Worm (Caenorhabditis elegans) whole organism, L4 larva: Measurements from ENCODE around the gene srj-44.

Source experiments
- D1046.2 ChIP-seq: fragments of 200-800 bp; sonication (Bioruptor generic); IDR thresholded peaks from 2 replicates; pipeline ENCODE4 v1.3.6; 2022; ENCODE audit warnings: missing genetic modification characterization, missing compliant biosample characterization
- F26F4.8 ChIP-seq: fragments of 200-800 bp; sonication (Bioruptor generic); conservative IDR thresholded peaks from 2 replicates; pipeline ENCODE4 v1.3.6; 2022; ENCODE audit warnings: missing genetic modification characterization, missing compliant biosample characterization
- R02D3.7 ChIP-seq: fragments of 150-350 bp; sonication (generic microtip); optimal IDR thresholded peaks from 3 replicates; lab custom pipeline; 2014; ENCODE audit warnings: missing biosample characterization, missing genetic modification characterization
- T20F7.1 ChIP-seq: fragments of 200-800 bp; sonication (Bioruptor generic); optimal IDR thresholded peaks from 2 replicates; lab custom pipeline; 2018; ENCODE audit warnings: mild to moderate bottlenecking, missing genetic modification characterization, missing compliant biosample characterization
- Y48G9A.11 ChIP-seq: fragments of 200-800 bp; sonication (Bioruptor generic); IDR thresholded peaks from 2 replicates; pipeline ENCODE4 v1.3.6; 2022; ENCODE audit warnings: missing genetic modification reagents, missing genetic modification characterization, missing compliant biosample characterization
- attf-4 ChIP-seq: sonication (generic microtip); optimal IDR thresholded peaks from 3 replicates; lab custom pipeline; 2017; ENCODE audit warnings: missing biosample characterization, missing genetic modification characterization
- ceh-32 ChIP-seq: sonication (generic microtip); optimal IDR thresholded peaks from 2 replicates; lab custom pipeline; 2016; ENCODE audit warnings: mild to moderate bottlenecking, missing genetic modification characterization, missing compliant biosample characterization; ENCODE audit not compliant: poor library complexity
- ceh-44 ChIP-seq: fragments of 200-800 bp; sonication (Bioruptor generic); IDR thresholded peaks from 2 replicates; pipeline ENCODE4 v1.3.6; 2022; ENCODE audit warnings: missing genetic modification reagents, missing genetic modification characterization, missing compliant biosample characterization
- ceh-82 ChIP-seq: sonication (generic microtip); optimal IDR thresholded peaks from 2 replicates; lab custom pipeline; 2017; ENCODE audit warnings: missing biosample characterization, missing genetic modification characterization
- ces-1 ChIP-seq: fragments of 150-350 bp; sonication (generic microtip); optimal IDR thresholded peaks from 4 replicates; lab custom pipeline; 2014; ENCODE audit warnings: missing biosample characterization, missing genetic modification reagents, missing genetic modification characterization
- daf-16 ChIP-seq, 3 experiments: sonication (generic microtip); optimal IDR thresholded peaks; 2 replicates each; lab custom pipeline; 2016 to 2017; ENCODE audit warnings: missing genetic modification characterization in 3 of 3, missing genetic modification reagents in 3 of 3, mild to moderate bottlenecking in 2 of 3, missing compliant biosample characterization in 2 of 3, missing biosample characterization in 1 of 3, moderate library complexity in 1 of 3
- daf-19 ChIP-seq: fragments of 200-800 bp; sonication (Bioruptor generic); conservative IDR thresholded peaks from 2 replicates; pipeline ENCODE4 v1.3.6; 2022; ENCODE audit warnings: missing genetic modification characterization, missing compliant biosample characterization
- dmd-6 ChIP-seq: fragments of 200-800 bp; sonication (Bioruptor generic); IDR thresholded peaks from 2 replicates; pipeline ENCODE4 v1.3.6; 2022; ENCODE audit warnings: missing genetic modification reagents, missing genetic modification characterization, missing compliant biosample characterization
- dpl-1 ChIP-seq: fragments of 150-350 bp; optimal IDR thresholded peaks from 2 replicates; lab custom pipeline; 2014; ENCODE audit warnings: missing biosample characterization, missing genetic modification reagents, missing genetic modification characterization
- duxl-1 ChIP-seq: sonication (generic microtip); optimal IDR thresholded peaks from 2 replicates; lab custom pipeline; 2016; ENCODE audit warnings: mild to moderate bottlenecking, missing genetic modification characterization, moderate library complexity, missing compliant biosample characterization; ENCODE audit not compliant: poor library complexity
- dve-1 ChIP-seq: sonication (generic microtip); optimal IDR thresholded peaks from 2 replicates; lab custom pipeline; 2017; ENCODE audit warnings: antibody characterized with exemption, mild to moderate bottlenecking, missing genetic modification characterization, missing compliant biosample characterization; ENCODE audit not compliant: insufficient read depth
- gei-8 ChIP-seq: fragments of 200-800 bp; sonication (Bioruptor generic); optimal IDR thresholded peaks from 2 replicates; lab custom pipeline; 2018; ENCODE audit warnings: mild to moderate bottlenecking, missing genetic modification characterization, missing compliant biosample characterization
- hmg-1.1 ChIP-seq: fragments of 200-800 bp; sonication (Bioruptor generic); IDR thresholded peaks from 2 replicates; pipeline ENCODE4 v1.3.6; 2022; ENCODE audit warnings: missing genetic modification reagents, missing genetic modification characterization, missing compliant biosample characterization
- lin-29 ChIP-seq: fragments of 200-800 bp; sonication (Bioruptor generic); IDR thresholded peaks from 2 replicates; pipeline ENCODE4 v1.3.6; 2022; ENCODE audit warnings: missing genetic modification reagents, missing genetic modification characterization, missing compliant biosample characterization
- lin-39 ChIP-seq: fragments of 150-350 bp; optimal IDR thresholded peaks from 2 replicates; lab custom pipeline; 2014; ENCODE audit warnings: missing biosample characterization, missing genetic modification reagents, missing genetic modification characterization
- lir-3 ChIP-seq: sonication (generic microtip); optimal IDR thresholded peaks from 2 replicates; lab custom pipeline; 2016; ENCODE audit warnings: mild to moderate bottlenecking, missing genetic modification characterization, missing compliant biosample characterization
- lsy-2 ChIP-seq, 2 experiments: fragments of 150-350 bp in 1 of 2; sonication (generic microtip) in 1 of 2; optimal IDR thresholded peaks; 2 replicates each; lab custom pipeline; 2014 to 2017; ENCODE audit warnings: missing biosample characterization in 2 of 2, missing genetic modification characterization in 2 of 2
- madf-5 ChIP-seq, 2 experiments: fragments of 200-800 bp; sonication (Bioruptor generic); IDR thresholded peaks; 2 replicates each; pipeline ENCODE4 v1.3.6; 2022; ENCODE audit warnings: missing compliant biosample characterization in 2 of 2, missing genetic modification characterization in 2 of 2
- madf-9 ChIP-seq: fragments of 200-800 bp; sonication (Bioruptor generic); conservative IDR thresholded peaks from 2 replicates; pipeline ENCODE4 v1.3.6; 2022; ENCODE audit warnings: missing genetic modification reagents, missing genetic modification characterization, missing compliant biosample characterization
- mdl-1 ChIP-seq, 2 experiments: fragments of 150-350 bp in 1 of 2; sonication (generic microtip) in 1 of 2; optimal IDR thresholded peaks; 2 replicates each; lab custom pipeline; 2014 to 2017; ENCODE audit warnings: missing biosample characterization in 2 of 2, missing genetic modification characterization in 2 of 2
- nhr-102 ChIP-seq: sonication (generic microtip); optimal IDR thresholded peaks from 2 replicates; lab custom pipeline; 2016; ENCODE audit warnings: mild to moderate bottlenecking, missing genetic modification characterization, moderate library complexity, missing compliant biosample characterization
- nhr-28 ChIP-seq: fragments of 150-350 bp; optimal IDR thresholded peaks from 2 replicates; lab custom pipeline; 2014; ENCODE audit warnings: missing biosample characterization, missing genetic modification characterization
- nhr-41 ChIP-seq: fragments of 200-800 bp; sonication (Bioruptor generic); IDR thresholded peaks from 2 replicates; pipeline ENCODE4 v1.3.6; 2022; ENCODE audit warnings: missing genetic modification reagents, missing genetic modification characterization, missing compliant biosample characterization
- nhr-42 ChIP-seq: fragments of 200-800 bp; sonication (Bioruptor generic); IDR thresholded peaks from 2 replicates; pipeline ENCODE4 v1.3.6; 2022; ENCODE audit warnings: missing genetic modification characterization, missing compliant biosample characterization
- nhr-48 ChIP-seq: sonication (generic microtip); optimal IDR thresholded peaks from 2 replicates; lab custom pipeline; 2016; ENCODE audit warnings: mild to moderate bottlenecking, missing genetic modification characterization, missing compliant biosample characterization
- sdz-12 ChIP-seq: fragments of 200-800 bp; sonication (Bioruptor generic); optimal IDR thresholded peaks from 2 replicates; lab custom pipeline; 2018; ENCODE audit warnings: mild to moderate bottlenecking, missing genetic modification characterization, missing compliant biosample characterization
- snpc-4 ChIP-seq: fragments of 150-350 bp; optimal IDR thresholded peaks from 2 replicates; lab custom pipeline; 2014; ENCODE audit warnings: missing biosample characterization, missing genetic modification characterization
- spr-1 ChIP-seq: sonication (generic microtip); optimal IDR thresholded peaks from 2 replicates; lab custom pipeline; 2016; ENCODE audit warnings: mild to moderate bottlenecking, missing genetic modification characterization, missing compliant biosample characterization
- unc-130 ChIP-seq: sonication (generic microtip); optimal IDR thresholded peaks from 2 replicates; lab custom pipeline; 2016; ENCODE audit warnings: missing genetic modification reagents, missing genetic modification characterization, missing compliant biosample characterization
- zfp-3 ChIP-seq: fragments of 200-800 bp; sonication (Bioruptor generic); conservative IDR thresholded peaks from 2 replicates; pipeline ENCODE4 v1.3.6; 2022; ENCODE audit warnings: missing genetic modification reagents, missing genetic modification characterization, missing compliant biosample characterization
- zip-11 ChIP-seq: fragments of 200-800 bp; sonication (Bioruptor generic); IDR thresholded peaks from 2 replicates; pipeline ENCODE4 v1.3.6; 2022; ENCODE audit warnings: missing genetic modification characterization, missing compliant biosample characterization
- zip-2 ChIP-seq: fragments of 150-350 bp; optimal IDR thresholded peaks from 2 replicates; lab custom pipeline; 2014; ENCODE audit warnings: missing biosample characterization, missing genetic modification characterization
- ztf-11 ChIP-seq: fragments of 150-350 bp; optimal IDR thresholded peaks from 2 replicates; lab custom pipeline; 2014; ENCODE audit warnings: missing biosample characterization, missing genetic modification characterization

srj-44 gene

DNA sequence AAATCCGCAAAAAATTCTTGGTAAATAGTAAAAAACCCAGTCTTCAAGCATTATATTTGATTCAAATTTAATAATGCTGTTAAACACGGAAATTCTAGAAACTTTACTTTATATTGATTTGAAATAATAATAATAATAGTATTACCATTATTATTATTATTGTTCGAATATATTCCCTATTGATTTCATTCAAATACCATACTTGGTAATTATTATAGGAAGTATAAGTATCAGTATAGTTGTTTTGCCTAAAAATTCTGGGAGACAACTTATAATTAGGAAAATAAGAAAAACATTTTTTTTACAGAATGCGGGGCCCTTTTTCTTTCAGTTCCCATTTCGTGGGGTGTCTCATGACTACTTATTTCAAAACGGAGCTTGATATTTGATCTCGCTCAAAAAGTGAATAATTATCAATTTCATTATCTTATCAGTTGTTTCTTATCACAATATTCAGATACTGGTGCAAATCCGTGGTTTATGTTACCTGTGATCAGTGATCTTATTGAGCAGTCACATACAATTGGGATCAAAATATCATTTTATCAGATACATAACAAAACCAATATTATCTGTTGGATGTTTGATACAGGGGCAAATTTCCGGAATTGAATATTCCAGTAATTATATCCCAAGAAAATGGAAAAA, 2.7 kb upstream of the srj-44 start, which contains the start of gene srj-49 (continued):
- TF ChIP-seq ceh-82 (tag; lab: Kevin White, UChicago) (no peak), zip-2 (tag; lab: Kevin White, UChicago) (no peak), nhr-28 (peak; percentile 68), gei-8 (GFP tag; lab: Kevin White, UChicago) (no peak), ceh-32 (tag; lab: Kevin White, UChicago) (no peak), zip-11 (GFP tag; lab: Robert Waterston, UW) (no peak), lir-3 (no peak), D1046.2 (GFP tag; lab: Robert Waterston, UW) (no peak), ztf-11 (tag; lab: Kevin White, UChicago) (no peak), madf-9 (GFP tag; lab: Robert Waterston, UW) (no peak), zfp-3 (GFP tag; lab: Robert Waterston, UW) (no peak), T20F7.1 (GFP tag; lab: Kevin White, UChicago) (no peak), dmd-6 (GFP tag; lab: Robert Waterston, UW) (peak; percentile 91), R02D3.7 (tag; lab: Kevin White, UChicago) (no peak), sdz-12 (no peak)

DNA sequence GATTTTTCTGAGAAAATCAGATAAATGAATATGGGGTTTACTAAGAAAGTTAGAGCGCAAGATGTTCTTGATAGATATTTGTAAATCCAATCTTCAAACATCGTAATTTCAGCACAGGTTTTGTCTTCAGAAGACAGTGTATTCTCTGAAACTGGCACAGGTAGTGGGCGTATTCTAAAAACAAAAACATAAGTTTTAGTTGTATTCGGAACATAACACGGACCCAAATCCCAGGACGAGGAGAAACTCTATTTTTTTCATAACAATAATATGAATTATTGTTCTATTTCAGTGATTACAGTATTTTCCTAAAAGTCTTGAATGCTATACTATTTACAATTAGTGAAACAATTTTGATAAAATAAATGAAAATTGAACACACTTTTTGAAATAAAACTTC, 9.2 kb downstream of the srj-44 start, which contains the start of gene srj-45:
TSS of gene srj-45 (minus strand) at position 101 of the 400 bp plus-strand sequence.
- TF ChIP-seq dpl-1: no peak
- TF ChIP-seq snpc-4: no peak
- TF ChIP-seq madf-5 (GFP tag; IDR thresholded peaks at IDR 0.05; lab: Robert Waterston, UW): no peak
- TF ChIP-seq unc-130: no peak
- no peak for TF ChIP-seq ztf-11 (tag; lab: Kevin White, UChicago)
- no peak for TF ChIP-seq D1046.2 (GFP tag; lab: Robert Waterston, UW)
- TF ChIP-seq mdl-1 (tag; optimal IDR thresholded peaks at IDR 0.05; lab: Kevin White, UChicago): no peak
- no peak for TF ChIP-seq nhr-102
- no peak for TF ChIP-seq lsy-2 (tag; optimal IDR thresholded peaks at IDR 0.05; lab: Kevin White, UChicago)
- TF ChIP-seq T20F7.1 (GFP tag; lab: Kevin White, UChicago): no peak
- TF ChIP-seq spr-1 (tag; lab: Kevin White, UChicago): no peak
- TF ChIP-seq duxl-1 (tag; lab: Kevin White, UChicago): no peak
- TF ChIP-seq, all 104 proteins: peak for 0

DNA sequence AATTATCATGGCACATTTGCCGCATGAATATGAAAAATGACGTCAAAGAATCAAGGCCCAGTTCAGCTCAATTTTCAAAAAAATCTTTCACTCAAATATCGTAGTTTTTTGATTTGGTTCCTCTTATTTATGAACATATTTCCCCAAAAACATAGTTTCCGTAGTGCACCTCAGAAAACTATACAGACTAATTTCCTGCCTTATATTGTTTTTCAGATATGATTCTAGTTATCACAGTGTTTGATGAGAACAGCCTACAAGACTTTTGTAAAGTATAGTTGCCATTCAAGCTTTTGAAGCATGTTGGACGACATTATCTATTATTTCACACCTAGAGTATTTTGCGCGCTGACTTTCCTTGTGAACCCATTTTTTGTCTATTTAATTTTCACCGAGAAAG, 13.0 kb downstream of the srj-44 start, which contains the start of gene srj-50:
TSS of gene srj-50 (plus strand) at position 301 of the 400 bp plus-strand sequence.
- TF ChIP-seq daf-19 (GFP tag; lab: Robert Waterston, UW): no peak
- TF ChIP-seq ceh-44: no peak
- no peak for TF ChIP-seq nhr-42 (GFP tag; lab: Robert Waterston, UW)
- no peak for TF ChIP-seq attf-4 (tag; lab: Kevin White, UChicago)
- no peak for TF ChIP-seq hmg-1.1
- no peak for TF ChIP-seq Y48G9A.11 (GFP tag; lab: Robert Waterston, UW)
- no peak for TF ChIP-seq nhr-41 (GFP tag; lab: Robert Waterston, UW)
- TF ChIP-seq daf-16 (GFP tag; optimal IDR thresholded peaks at IDR 0.05; lab: Kevin White, UChicago): no peak
- TF ChIP-seq daf-16 (tag; optimal IDR thresholded peaks at IDR 0.05; lab: Kevin White, UChicago): no peak
- TF ChIP-seq F26F4.8 (GFP tag; lab: Robert Waterston, UW): no peak
- TF ChIP-seq ces-1: no peak
- no peak for TF ChIP-seq nhr-48 (tag; lab: Kevin White, UChicago)
- TF ChIP-seq dve-1 (tag; lab: Kevin White, UChicago): no peak
- no peak for TF ChIP-seq lin-29 (GFP tag; lab: Robert Waterston, UW)
- no peak for TF ChIP-seq ceh-82 (tag; lab: Kevin White, UChicago)
- no peak for TF ChIP-seq lin-39 (tag; lab: Kevin White, UChicago)
